Fruit fly (Drosophila melanogaster) ovary, adult (tissue): ENCODE data around the gene Syx13.

Source experiments
- CG17801 ChIP-seq: fragments of 200-800 bp; optimal IDR thresholded peaks from 2 replicates; lab custom pipeline; 2019; ENCODE audit warnings: missing biosample characterization, mild to moderate bottlenecking, missing genetic modification characterization, moderate library complexity; ENCODE audit not compliant: partially characterized antibody

Syx13 gene

dm6 chr3L:13089869-13090268 is 45.6 kb downstream of the Syx13 start, which contains the start of gene CG11251:
Gene CG11251, minus strand, starts transcription at chr3L:13089969.
- TF ChIP-seq CG17801 = no peak
